Worm (Caenorhabditis elegans) whole organism, early embryonic: ENCODE measurements around the gene nfu-1.

Experiments
- B0310.2 ChIP-seq: sonication (generic microtip); optimal IDR thresholded peaks from 2 replicates; lab custom pipeline; 2016; ENCODE audit warnings: mild to moderate bottlenecking, missing genetic modification characterization, missing compliant biosample characterization
- F13C5.2 ChIP-seq: sonication (generic microtip); optimal IDR thresholded peaks from 2 replicates; lab custom pipeline; 2017; ENCODE audit warnings: mild to moderate bottlenecking, missing genetic modification characterization, inconsistent platforms, missing compliant biosample characterization
- aly-1 ChIP-seq: sonication (generic microtip); optimal IDR thresholded peaks from 2 replicates; lab custom pipeline; 2016; ENCODE audit warnings: missing genetic modification characterization, missing compliant biosample characterization
- ama-1 ChIP-seq: fragments of 150-350 bp; optimal IDR thresholded peaks from 2 replicates; lab custom pipeline; 2014
- ceh-13 ChIP-seq: fragments of 200-800 bp; sonication (Bioruptor generic); optimal IDR thresholded peaks from 2 replicates; lab custom pipeline; 2018; ENCODE audit warnings: mild to moderate bottlenecking, missing genetic modification characterization, missing compliant biosample characterization
- ceh-36 ChIP-seq: sonication (generic microtip); optimal IDR thresholded peaks from 2 replicates; lab custom pipeline; 2016; ENCODE audit warnings: missing genetic modification characterization, inconsistent platforms, missing compliant biosample characterization
- ets-7 ChIP-seq: sonication (generic microtip); optimal IDR thresholded peaks from 2 replicates; lab custom pipeline; 2016; ENCODE audit warnings: missing genotype, missing genetic modification characterization, missing compliant biosample characterization
- flt-1 ChIP-seq: fragments of 200-800 bp; sonication (Bioruptor generic); IDR thresholded peaks from 2 replicates; pipeline ENCODE4 v1.3.6; 2022; ENCODE audit warnings: missing genetic modification characterization, missing compliant biosample characterization
- hmbx-1 ChIP-seq: sonication (generic microtip); optimal IDR thresholded peaks from 2 replicates; lab custom pipeline; 2016; ENCODE audit warnings: mild to moderate bottlenecking, missing genetic modification characterization, missing compliant biosample characterization
- hmg-4 ChIP-seq: fragments of 200-800 bp; sonication (Bioruptor generic); optimal IDR thresholded peaks from 2 replicates; lab custom pipeline; 2018; ENCODE audit warnings: mild to moderate bottlenecking, missing genetic modification characterization, missing compliant biosample characterization
- hnd-1 ChIP-seq: sonication (generic microtip); optimal IDR thresholded peaks from 2 replicates; lab custom pipeline; 2016; ENCODE audit warnings: missing genetic modification characterization, missing compliant biosample characterization
- pes-1 ChIP-seq: fragments of 200-800 bp; sonication (Bioruptor generic); IDR thresholded peaks from 2 replicates; pipeline ENCODE4 v1.3.6; 2022; ENCODE audit warnings: missing genetic modification reagents, missing genetic modification characterization, missing compliant biosample characterization
- scrt-1 ChIP-seq: fragments of 200-800 bp; sonication (Bioruptor generic); IDR thresholded peaks from 2 replicates; pipeline ENCODE4 v1.3.6; 2022; ENCODE audit warnings: missing genetic modification characterization, missing compliant biosample characterization
- sea-1 ChIP-seq: fragments of 200-800 bp; sonication (Bioruptor generic); conservative IDR thresholded peaks from 2 replicates; pipeline ENCODE4 v1.3.6; 2022; ENCODE audit warnings: missing genetic modification characterization, missing compliant biosample characterization
- tbx-11 ChIP-seq: fragments of 200-800 bp; sonication (Bioruptor generic); IDR thresholded peaks from 2 replicates; pipeline ENCODE4 v1.3.6; 2022; ENCODE audit warnings: missing genetic modification characterization, missing compliant biosample characterization
- tbx-37 ChIP-seq: fragments of 200-800 bp; sonication (Bioruptor generic); conservative IDR thresholded peaks from 2 replicates; pipeline ENCODE4 v1.3.6; 2022; ENCODE audit warnings: missing genetic modification reagents, missing genetic modification characterization, missing compliant biosample characterization
- tra-4 ChIP-seq: sonication (generic microtip); optimal IDR thresholded peaks from 2 replicates; lab custom pipeline; 2017; ENCODE audit warnings: missing genetic modification characterization, missing compliant biosample characterization

The nfu-1 gene

ce11 chrIV:10387113-10387512 is at the start of gene nfu-1:
TSS of gene nfu-1 (plus strand) at chrIV:10387413.
- no peak for TF ChIP-seq aly-1 (tag; lab: Kevin White, UChicago)
- no peak for TF ChIP-seq scrt-1 (GFP tag; lab: Robert Waterston, UW)
- no peak for TF ChIP-seq B0310.2
- TF ChIP-seq hmg-4 (GFP tag; lab: Kevin White, UChicago): no peak
- no peak for TF ChIP-seq pes-1
- no peak for TF ChIP-seq flt-1 (GFP tag; lab: Robert Waterston, UW)

DNA sequence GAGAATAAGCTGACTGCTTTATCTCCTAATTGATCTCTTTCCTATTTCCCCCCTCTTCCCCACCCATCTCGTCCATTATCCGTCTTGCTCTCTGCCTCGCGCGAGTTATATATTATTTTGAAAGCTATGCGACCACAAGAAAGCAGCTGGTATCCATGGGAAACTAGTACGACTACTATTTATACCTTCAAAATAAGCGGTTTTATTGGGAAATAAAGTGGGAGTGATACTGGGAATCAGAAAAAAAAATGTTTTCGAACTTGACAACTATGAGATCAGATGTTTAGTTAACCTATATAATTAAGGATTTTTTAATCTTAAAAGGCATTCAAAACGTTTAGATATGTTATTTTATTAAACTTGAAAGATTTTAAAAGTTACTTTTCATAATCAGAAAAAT is 47.5 kb upstream of the nfu-1 start:
- TF ChIP-seq tbx-37: no peak
- no peak for TF ChIP-seq F13C5.2
- TF ChIP-seq B0310.2: no peak
- no peak for TF ChIP-seq ets-7 (tag; lab: Kevin White, UChicago)
- TF ChIP-seq ceh-36 (tag; lab: Kevin White, UChicago): no peak
- no peak for TF ChIP-seq sea-1 (GFP tag; lab: Robert Waterston, UW)
- no peak for TF ChIP-seq pes-1
- TF ChIP-seq tra-4: no peak
- no peak for TF ChIP-seq scrt-1 (GFP tag; lab: Robert Waterston, UW)
- no peak for TF ChIP-seq flt-1 (GFP tag; lab: Robert Waterston, UW)
- TF ChIP-seq hmg-4 (GFP tag; lab: Kevin White, UChicago): no peak
- no peak for TF ChIP-seq hnd-1
- no peak for TF ChIP-seq aly-1 (tag; lab: Kevin White, UChicago)
- no peak for TF ChIP-seq tbx-11 (GFP tag; lab: Robert Waterston, UW)
- no peak for TF ChIP-seq hmbx-1 (tag; lab: Kevin White, UChicago)
- no peak for TF ChIP-seq ama-1 (lab: Kevin White, UChicago)
- TF ChIP-seq ceh-13 (GFP tag; lab: Kevin White, UChicago): no peak

DNA sequence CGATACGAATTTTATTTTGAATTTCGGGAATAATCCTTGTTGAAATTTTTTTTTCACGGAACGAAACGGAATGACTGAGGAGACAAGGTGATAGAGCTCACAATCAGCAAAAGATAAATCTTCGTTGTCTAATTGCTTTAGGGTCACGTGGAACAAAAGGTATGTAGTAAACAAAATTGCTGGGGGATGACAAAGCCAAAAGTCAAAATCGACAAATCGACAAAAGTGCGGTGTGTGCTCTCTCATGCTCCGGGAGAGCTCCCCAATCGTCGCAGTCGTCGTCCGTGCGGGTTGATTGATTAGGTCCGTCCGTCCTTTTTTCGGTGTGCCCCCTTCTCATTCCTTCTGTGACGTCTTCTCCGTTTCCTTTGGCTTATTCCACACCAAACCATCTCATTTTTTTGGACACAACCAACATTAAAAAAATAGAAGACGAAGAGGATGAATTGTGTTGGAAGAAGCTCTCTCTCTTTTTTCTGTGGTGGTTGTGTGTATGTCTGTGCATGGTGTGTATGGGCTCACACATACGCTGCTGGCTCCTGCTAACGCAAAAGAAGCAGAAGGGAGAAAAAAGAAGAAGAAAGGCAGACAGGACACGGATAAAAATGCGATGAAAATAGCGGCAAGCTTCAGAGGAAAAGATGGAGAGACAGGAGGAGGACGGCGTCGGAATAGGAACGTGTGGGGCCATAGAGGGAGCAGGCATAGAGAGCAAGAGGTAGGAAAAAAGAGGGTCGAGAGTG is 45.4 kb upstream of the nfu-1 start:
- TF ChIP-seq F13C5.2 (no peak), B0310.2 (no peak), flt-1 (GFP tag; lab: Robert Waterston, UW) (no peak), hnd-1 (no peak), tbx-11 (GFP tag; lab: Robert Waterston, UW) (0 out of 2 replicates have a peak, but pooled peaks have one; percentile 24), sea-1 (GFP tag; lab: Robert Waterston, UW) (no peak), ets-7 (tag; lab: Kevin White, UChicago) (no peak), ceh-36 (tag; lab: Kevin White, UChicago) (no peak), hmg-4 (GFP tag; lab: Kevin White, UChicago) (no peak)

DNA sequence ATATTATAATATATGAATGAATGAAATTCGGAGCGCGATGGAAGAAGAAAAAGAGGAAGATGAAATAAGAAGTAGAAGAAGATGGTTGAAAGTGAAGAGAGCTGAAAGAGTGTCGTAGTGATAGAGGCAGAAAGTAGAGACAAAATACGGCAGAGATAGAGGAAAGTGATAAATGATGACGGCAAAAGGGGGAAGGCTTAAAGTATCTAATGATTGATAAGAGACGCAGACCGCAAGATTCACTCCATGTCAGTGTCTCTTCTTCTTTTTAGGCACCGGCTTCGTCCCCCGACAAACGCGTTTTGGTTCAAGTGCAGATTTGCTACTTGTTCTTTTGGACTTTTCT is 44.9 kb upstream of the nfu-1 start:
- TF ChIP-seq flt-1 (GFP tag; lab: Robert Waterston, UW) (no peak), B0310.2 (no peak)

- TF ChIP-seq ets-7 (tag; lab: Kevin White, UChicago): no peak
Measured at ce11 chrIV:10344621-10345020, 42.6 kb upstream of the nfu-1 start.

- TF ChIP-seq ets-7 (tag; lab: Kevin White, UChicago): no peak
- no peak for TF ChIP-seq tbx-37
- no peak for TF ChIP-seq aly-1 (tag; lab: Kevin White, UChicago)
- no peak for TF ChIP-seq flt-1 (GFP tag; lab: Robert Waterston, UW)
- no peak for TF ChIP-seq pes-1
- no peak for TF ChIP-seq B0310.2
- no peak for TF ChIP-seq sea-1 (GFP tag; lab: Robert Waterston, UW)
- TF ChIP-seq hmbx-1 (tag; lab: Kevin White, UChicago): no peak
- no peak for TF ChIP-seq ceh-36 (tag; lab: Kevin White, UChicago)
- TF ChIP-seq hmg-4 (GFP tag; lab: Kevin White, UChicago): no peak
- TF ChIP-seq tbx-11 (GFP tag; lab: Robert Waterston, UW): no peak
Measured at ce11 chrIV:10345486-10345885, 41.7 kb upstream of the nfu-1 start.

- no peak for TF ChIP-seq hmg-4 (GFP tag; lab: Kevin White, UChicago)
- no peak for TF ChIP-seq F13C5.2
- no peak for TF ChIP-seq tra-4
- no peak for TF ChIP-seq tbx-11 (GFP tag; lab: Robert Waterston, UW)
- TF ChIP-seq tbx-37: no peak
- no peak for TF ChIP-seq aly-1 (tag; lab: Kevin White, UChicago)
- no peak for TF ChIP-seq ceh-13 (GFP tag; lab: Kevin White, UChicago)
- TF ChIP-seq scrt-1 (GFP tag; lab: Robert Waterston, UW): no peak
- no peak for TF ChIP-seq ets-7 (tag; lab: Kevin White, UChicago)
- no peak for TF ChIP-seq pes-1
- no peak for TF ChIP-seq hmbx-1 (tag; lab: Kevin White, UChicago)
- no peak for TF ChIP-seq ceh-36 (tag; lab: Kevin White, UChicago)
- TF ChIP-seq hnd-1: no peak
- TF ChIP-seq flt-1 (GFP tag; lab: Robert Waterston, UW): no peak
- no peak for TF ChIP-seq sea-1 (GFP tag; lab: Robert Waterston, UW)
- TF ChIP-seq ama-1 (lab: Kevin White, UChicago): no peak
Measured at ce11 chrIV:10345990-10346389, 41.2 kb upstream of the nfu-1 start.

DNA sequence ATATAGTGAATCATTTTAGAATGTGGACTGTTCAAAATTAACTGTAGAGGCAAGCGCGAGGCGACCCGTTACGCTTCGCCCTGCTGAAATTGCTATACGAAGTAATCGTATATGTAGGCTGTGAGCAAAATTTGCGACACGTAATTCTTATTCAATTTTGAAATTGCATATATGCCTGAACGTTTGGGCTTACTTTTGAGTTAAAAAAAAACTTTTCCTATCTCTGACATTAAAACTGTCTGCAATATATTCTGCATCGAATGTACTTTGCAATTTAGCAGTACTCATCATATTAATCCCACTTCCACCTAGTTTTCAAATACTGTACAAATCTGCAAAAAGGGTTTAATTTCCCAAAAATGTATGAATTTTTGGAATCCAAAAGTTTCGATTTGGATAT is 40.3 kb upstream of the nfu-1 start:
- TF ChIP-seq aly-1 (tag; lab: Kevin White, UChicago) (no peak), tbx-11 (GFP tag; lab: Robert Waterston, UW) (no peak), sea-1 (GFP tag; lab: Robert Waterston, UW) (no peak), B0310.2 (no peak), scrt-1 (GFP tag; lab: Robert Waterston, UW) (no peak), hmbx-1 (tag; lab: Kevin White, UChicago) (no peak), ets-7 (tag; lab: Kevin White, UChicago) (no peak), hmg-4 (GFP tag; lab: Kevin White, UChicago) (no peak), tra-4 (no peak), ceh-13 (GFP tag; lab: Kevin White, UChicago) (no peak), hnd-1 (no peak), ceh-36 (tag; lab: Kevin White, UChicago) (no peak), flt-1 (GFP tag; lab: Robert Waterston, UW) (no peak), tbx-37 (no peak), pes-1 (no peak), ama-1 (lab: Kevin White, UChicago) (no peak), F13C5.2 (no peak)
